Fruit fly (Drosophila melanogaster): ENCODE measurements around the gene CG12520.

The CG12520 gene

dm6 chr3L:12913609-12914266 is 11.2 kb upstream of the CG12520 start, which contains the start of gene CG32115 (continued):
- peak; percentile 61 for TF ChIP-seq da (GFP tag; optimal IDR thresholded peaks at IDR 0.05)
- TF ChIP-seq BEAF-32 (GFP tag; optimal IDR thresholded peaks at IDR 0.05) = peak; percentile 13
- peak; percentile 98 for TF ChIP-seq CG32532 (GFP tag; IDR thresholded peaks at IDR 0.05)
- TF ChIP-seq E2f2 (GFP tag; IDR thresholded peaks at IDR 0.05) = peak; percentile 76
- TF ChIP-seq CG10209 (GFP tag; optimal IDR thresholded peaks at IDR 0.05) = peak; percentile 95
- TF ChIP-seq CG10431 (GFP tag; optimal IDR thresholded peaks at IDR 0.05) = no peak
- peak; percentile 83 for TF ChIP-seq Usf (GFP tag; optimal IDR thresholded peaks at IDR 0.05)
- TF ChIP-seq E2f1 (GFP tag; IDR thresholded peaks at IDR 0.05) = peak; percentile 95
- peak; percentile 79 for TF ChIP-seq shn (GFP tag; optimal IDR thresholded peaks at IDR 0.05)
- TF ChIP-seq YL-1 (GFP tag; optimal IDR thresholded peaks at IDR 0.05) = peak; percentile 41
- TF ChIP-seq odd (GFP tag; optimal IDR thresholded peaks at IDR 0.05) = peak; percentile 81
- TF ChIP-seq stc (GFP tag; IDR thresholded peaks at IDR 0.05) = peak; percentile 93; the same call in 1 of the 2 replicates
- TF ChIP-seq CG1603 (tag; optimal IDR thresholded peaks at IDR 0.05) = peak; percentile 96
- TF ChIP-seq Atf6 (GFP tag; IDR thresholded peaks at IDR 0.05) = peak; percentile 97
- TF ChIP-seq tll (GFP tag; optimal IDR thresholded peaks at IDR 0.05) = no peak
- TF ChIP-seq crol (GFP tag; IDR thresholded peaks at IDR 0.05) = 0 out of 2 replicates have a peak, but pooled peaks have one; percentile 34
- TF ChIP-seq luna (GFP tag; optimal IDR thresholded peaks at IDR 0.05) = peak; percentile 91
- no peak for TF ChIP-seq zf30C (GFP tag; optimal IDR thresholded peaks at IDR 0.05)
- no peak for TF ChIP-seq unc-4 (GFP tag; IDR thresholded peaks at IDR 0.05; ENCODE audit: partially characterized antibody)
- peak; percentile 94 for TF ChIP-seq CG10147 (GFP tag; optimal IDR thresholded peaks at IDR 0.05)
- peak; percentile 97 for TF ChIP-seq Drgx (GFP tag; IDR thresholded peaks at IDR 0.05)
- TF ChIP-seq CTCF (GFP tag; optimal IDR thresholded peaks at IDR 0.05) = peak; percentile 42
- peak; percentile 94 to 96 for TF ChIP-seq dpn (GFP tag; optimal IDR thresholded peaks at IDR 0.05)
- peak; percentile 96 for TF ChIP-seq CG13624 (GFP tag; optimal IDR thresholded peaks at IDR 0.05)
- TF ChIP-seq CG9797 (GFP tag; optimal IDR thresholded peaks at IDR 0.05) = no peak

dm6 chr3L:12903611-12904010 is 1.1 kb upstream of the CG12520 start, which contains the start of gene CG32117:
CG32117 (minus strand) TSS chr3L:12903711.
- no peak for TF ChIP-seq trh (GFP tag; optimal IDR thresholded peaks at IDR 0.05)
- no peak for TF ChIP-seq Pdp1 (GFP tag; optimal IDR thresholded peaks at IDR 0.05)
- TF ChIP-seq jing (GFP tag; optimal IDR thresholded peaks at IDR 0.05) = no peak
- no peak for TF ChIP-seq Six4 (GFP tag; optimal IDR thresholded peaks at IDR 0.05)
- TF ChIP-seq CG1233 (GFP tag; optimal IDR thresholded peaks at IDR 0.05) = no peak
- no peak for TF ChIP-seq CG1647 (GFP tag; optimal IDR thresholded peaks at IDR 0.05)
- TF ChIP-seq CG14441 (GFP tag; IDR thresholded peaks at IDR 0.05) = no peak
- no peak for TF ChIP-seq emc (GFP tag; optimal IDR thresholded peaks at IDR 0.05)
- TF ChIP-seq lab (GFP tag; optimal IDR thresholded peaks at IDR 0.05) = no peak
- TF ChIP-seq Fer1 (GFP tag; optimal IDR thresholded peaks at IDR 0.05) = no peak
- no peak for TF ChIP-seq HLH4C (GFP tag; IDR thresholded peaks at IDR 0.05; ENCODE audit: partially characterized antibody)
- no peak for TF ChIP-seq CoRest (tag; optimal IDR thresholded peaks at IDR 0.05)
- TF ChIP-seq CG13624 (GFP tag; optimal IDR thresholded peaks at IDR 0.05) = no peak
- no peak for TF ChIP-seq Ravus (GFP tag; IDR thresholded peaks at IDR 0.05)
- no peak for TF ChIP-seq CG13287 (GFP tag; IDR thresholded peaks at IDR 0.05; ENCODE audit: partially characterized antibody)
- TF ChIP-seq Abd-B (GFP tag; optimal IDR thresholded peaks at IDR 0.05) = no peak
- TF ChIP-seq exex (tag; optimal IDR thresholded peaks at IDR 0.05) = no peak
- no peak for TF ChIP-seq btn (GFP tag; optimal IDR thresholded peaks at IDR 0.05)

Measured in whole organism, embryonic.